Worm (Caenorhabditis elegans) whole organism, L1 larva: ENCODE measurements around the gene rab-14.

ENCODE experiments used
- F16B12.6 ChIP-seq: fragments of 150-350 bp; optimal IDR thresholded peaks from 2 replicates; lab custom pipeline; 2014; ENCODE audit warnings: missing biosample characterization, missing genetic modification characterization
- Y116A8C.19 ChIP-seq: sonication (generic microtip); optimal IDR thresholded peaks from 2 replicates; lab custom pipeline; 2016; ENCODE audit warnings: missing compliant biosample characterization, missing genetic modification characterization, borderline replicate concordance
- alr-1 ChIP-seq: fragments of 200-800 bp; sonication (Bioruptor generic); optimal IDR thresholded peaks from 2 replicates; lab custom pipeline; 2018; ENCODE audit warnings: borderline replicate concordance, mild to moderate bottlenecking, missing genetic modification characterization, missing compliant biosample characterization
- aly-2 ChIP-seq: fragments of 150-350 bp; optimal IDR thresholded peaks from 2 replicates; lab custom pipeline; 2014; ENCODE audit warnings: missing biosample characterization, missing genetic modification characterization
- blmp-1 ChIP-seq: fragments of 150-350 bp; optimal IDR thresholded peaks from 2 replicates; lab custom pipeline; 2014; ENCODE audit warnings: missing biosample characterization, missing genetic modification characterization
- ceh-82 ChIP-seq, 3 experiments: fragments of 150-350 bp in 1 of 3; sonication (generic microtip) in 2 of 3; optimal IDR thresholded peaks; 2 replicates each; lab custom pipeline; 2014 to 2017; ENCODE audit warnings: missing biosample characterization in 3 of 3, missing genetic modification characterization in 3 of 3
- dsc-1 ChIP-seq: sonication (generic microtip); optimal IDR thresholded peaks from 2 replicates; lab custom pipeline; 2016; ENCODE audit warnings: mild to moderate bottlenecking, missing genetic modification characterization, missing compliant biosample characterization
- efl-1 ChIP-seq, 4 experiments: fragments of 150-350 bp; optimal IDR thresholded peaks in 3 of 4; peaks in 1 of 4; 1 replicate in 1 of 4; 2 replicates in 3 of 4; lab custom pipeline; 2014; ENCODE audit warnings: missing biosample characterization in 2 of 4, missing genetic modification characterization in 2 of 4, missing genetic modification reagents in 2 of 4
- egl-13 ChIP-seq: sonication (generic microtip); optimal IDR thresholded peaks from 2 replicates; lab custom pipeline; 2016; ENCODE audit warnings: missing genotype, missing genetic modification reagents, missing genetic modification characterization, missing compliant biosample characterization
- fkh-10 ChIP-seq: sonication (generic microtip); optimal IDR thresholded peaks from 2 replicates; lab custom pipeline; 2017; ENCODE audit warnings: missing biosample characterization, missing genetic modification reagents, missing genetic modification characterization
- fkh-8 ChIP-seq: sonication (generic microtip); optimal IDR thresholded peaks from 2 replicates; lab custom pipeline; 2016; ENCODE audit warnings: mild to moderate bottlenecking, missing genetic modification characterization, missing compliant biosample characterization
- grh-1 ChIP-seq: fragments of 200-800 bp; sonication (Bioruptor generic); IDR thresholded peaks from 2 replicates; pipeline ENCODE4 v1.3.6; 2022; ENCODE audit warnings: missing genetic modification reagents, missing genetic modification characterization, missing compliant biosample characterization
- hpl-2 ChIP-seq: fragments of 150-350 bp; optimal IDR thresholded peaks from 2 replicates; lab custom pipeline; 2014; ENCODE audit warnings: missing biosample characterization, missing genetic modification reagents, missing genetic modification characterization
- jun-1 ChIP-seq: fragments of 150-350 bp; optimal IDR thresholded peaks from 2 replicates; lab custom pipeline; 2014; ENCODE audit warnings: missing biosample characterization, missing genetic modification reagents, missing genetic modification characterization
- lin-13 ChIP-seq: fragments of 150-350 bp; optimal IDR thresholded peaks from 2 replicates; lab custom pipeline; 2014; ENCODE audit warnings: missing biosample characterization, missing genetic modification reagents, missing genetic modification characterization
- lin-14 ChIP-seq: fragments of 200-800 bp; sonication (Bioruptor generic); optimal IDR thresholded peaks from 2 replicates; lab custom pipeline; 2018; ENCODE audit warnings: mild to moderate bottlenecking, missing genetic modification characterization, moderate library complexity, missing compliant biosample characterization
- lin-35 ChIP-seq, 2 experiments: fragments of 150-350 bp; optimal IDR thresholded peaks; 2 replicates each; lab custom pipeline; 2014; ENCODE audit warnings: missing biosample characterization in 2 of 2, missing genetic modification characterization in 2 of 2, missing genetic modification reagents in 2 of 2
- lir-3 ChIP-seq: sonication (generic microtip); optimal IDR thresholded peaks from 2 replicates; lab custom pipeline; 2016; ENCODE audit warnings: mild to moderate bottlenecking, missing genetic modification characterization, moderate library complexity, missing compliant biosample characterization; ENCODE audit not compliant: poor library complexity
- lsy-2 ChIP-seq, 2 experiments: fragments of 150-350 bp; optimal IDR thresholded peaks; 2 replicates each; lab custom pipeline; 2014; ENCODE audit warnings: missing biosample characterization in 2 of 2, missing genetic modification characterization in 2 of 2
- mdl-1 ChIP-seq, 2 experiments: fragments of 150-350 bp; optimal IDR thresholded peaks; 2 replicates each; lab custom pipeline; 2014 to 2017; ENCODE audit warnings: missing biosample characterization in 2 of 2, missing genetic modification characterization in 2 of 2, inconsistent platforms in 1 of 2
- mep-1 ChIP-seq: fragments of 150-350 bp; optimal IDR thresholded peaks from 2 replicates; lab custom pipeline; 2014; ENCODE audit warnings: missing biosample characterization, missing genetic modification characterization
- nhr-11 ChIP-seq: fragments of 150-350 bp; optimal IDR thresholded peaks from 2 replicates; lab custom pipeline; 2014; ENCODE audit warnings: missing biosample characterization, missing genetic modification characterization
- nhr-19 ChIP-seq: fragments of 200-800 bp; sonication (Bioruptor generic); conservative IDR thresholded peaks from 2 replicates; pipeline ENCODE4 v1.3.6; 2022; ENCODE audit warnings: missing genetic modification characterization, missing compliant biosample characterization
- nhr-20 ChIP-seq: sonication (generic microtip); optimal IDR thresholded peaks from 2 replicates; lab custom pipeline; 2016; ENCODE audit warnings: mild to moderate bottlenecking, missing genetic modification characterization, missing compliant biosample characterization
- nhr-237 ChIP-seq: fragments of 150-350 bp; optimal IDR thresholded peaks from 2 replicates; lab custom pipeline; 2014; ENCODE audit warnings: missing biosample characterization, missing genetic modification characterization
- nhr-47 ChIP-seq: sonication (generic microtip); optimal IDR thresholded peaks from 2 replicates; lab custom pipeline; 2016; ENCODE audit warnings: mild to moderate bottlenecking, missing genetic modification characterization, moderate library complexity, missing compliant biosample characterization
- nhr-71 ChIP-seq: sonication (generic microtip); optimal IDR thresholded peaks from 2 replicates; lab custom pipeline; 2016; ENCODE audit warnings: mild to moderate bottlenecking, missing genetic modification characterization, moderate library complexity, missing compliant biosample characterization
- nhr-77 ChIP-seq: fragments of 150-350 bp; optimal IDR thresholded peaks from 2 replicates; lab custom pipeline; 2014; ENCODE audit warnings: missing biosample characterization, missing genetic modification characterization
- nhr-90 ChIP-seq: sonication (generic microtip); optimal IDR thresholded peaks from 2 replicates; lab custom pipeline; 2016; ENCODE audit warnings: mild to moderate bottlenecking, missing genetic modification characterization, missing compliant biosample characterization; ENCODE audit not compliant: poor library complexity
- pag-3 ChIP-seq: sonication (generic microtip); optimal IDR thresholded peaks from 2 replicates; lab custom pipeline; 2017; ENCODE audit warnings: missing genetic modification characterization, mild to moderate bottlenecking, missing compliant biosample characterization, antibody characterized with exemption, borderline replicate concordance; ENCODE audit not compliant: insufficient read depth
- pax-3 ChIP-seq: fragments of 200-800 bp; sonication (Bioruptor generic); optimal IDR thresholded peaks from 2 replicates; lab custom pipeline; 2018; ENCODE audit warnings: mild to moderate bottlenecking, missing genetic modification characterization, moderate library complexity, missing compliant biosample characterization
- rnt-1 ChIP-seq: sonication (generic microtip); optimal IDR thresholded peaks from 2 replicates; lab custom pipeline; 2016; ENCODE audit warnings: mild to moderate bottlenecking, missing genetic modification characterization, moderate library complexity, missing compliant biosample characterization
- skn-1 ChIP-seq: fragments of 150-350 bp; optimal IDR thresholded peaks from 2 replicates; lab custom pipeline; 2014; ENCODE audit warnings: missing biosample characterization, missing genetic modification characterization
- snu-23 ChIP-seq: sonication (generic microtip); optimal IDR thresholded peaks from 2 replicates; lab custom pipeline; 2016; ENCODE audit warnings: missing genetic modification characterization, missing compliant biosample characterization
- sptf-1 ChIP-seq: fragments of 150-350 bp; optimal IDR thresholded peaks from 2 replicates; lab custom pipeline; 2014; ENCODE audit warnings: missing biosample characterization, missing genetic modification characterization
- swsn-7 ChIP-seq: sonication (generic microtip); optimal IDR thresholded peaks from 2 replicates; lab custom pipeline; 2016; ENCODE audit warnings: missing genetic modification characterization, missing compliant biosample characterization
- tbx-2 ChIP-seq: sonication (generic microtip); optimal IDR thresholded peaks from 2 replicates; lab custom pipeline; 2016; ENCODE audit warnings: missing genetic modification characterization, missing compliant biosample characterization
- tlp-1 ChIP-seq: fragments of 150-350 bp; optimal IDR thresholded peaks from 2 replicates; lab custom pipeline; 2014; ENCODE audit warnings: missing biosample characterization, missing genetic modification characterization
- unc-130 ChIP-seq: fragments of 150-350 bp; optimal IDR thresholded peaks from 2 replicates; lab custom pipeline; 2017; ENCODE audit warnings: missing biosample characterization, missing genetic modification characterization, inconsistent platforms
- unc-30 ChIP-seq: sonication (generic microtip); optimal IDR thresholded peaks from 2 replicates; lab custom pipeline; 2017; ENCODE audit warnings: missing biosample characterization, missing genetic modification characterization
- xbp-1 ChIP-seq: sonication (generic microtip); optimal IDR thresholded peaks from 2 replicates; lab custom pipeline; 2016; ENCODE audit warnings: missing genetic modification characterization, missing compliant biosample characterization
- zag-1 ChIP-seq: fragments of 150-350 bp; optimal IDR thresholded peaks from 2 replicates; lab custom pipeline; 2014; ENCODE audit warnings: missing biosample characterization, missing genetic modification characterization
- ztf-11 ChIP-seq, 2 experiments: sonication (generic microtip); optimal IDR thresholded peaks; 2 replicates each; lab custom pipeline; 2016 to 2017; ENCODE audit warnings: missing genetic modification characterization in 2 of 2, missing biosample characterization in 1 of 2, missing compliant biosample characterization in 1 of 2

rab-14 gene

DNA sequence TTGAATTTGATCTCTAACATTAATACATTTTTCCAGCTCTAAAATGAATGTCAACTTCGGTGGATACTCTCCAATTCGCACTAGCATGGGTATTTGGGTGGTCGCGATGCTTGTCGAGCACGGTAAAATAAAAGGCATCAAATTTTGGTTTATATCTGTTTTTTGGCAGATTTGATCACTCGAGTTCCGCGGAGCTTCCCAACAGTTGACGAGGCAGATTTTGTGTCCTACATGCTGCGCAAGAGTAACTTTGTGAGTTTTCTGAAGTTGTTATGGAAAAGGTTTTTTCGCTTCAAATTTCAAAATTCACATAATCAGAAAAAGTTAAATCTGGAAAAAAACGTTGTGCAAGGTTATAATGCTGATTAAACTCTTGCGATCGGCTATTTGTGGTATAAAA is 34.9 kb upstream of the rab-14 start (continued):
- TF ChIP-seq nhr-90 (tag; lab: Kevin White, UChicago) = no peak

DNA sequence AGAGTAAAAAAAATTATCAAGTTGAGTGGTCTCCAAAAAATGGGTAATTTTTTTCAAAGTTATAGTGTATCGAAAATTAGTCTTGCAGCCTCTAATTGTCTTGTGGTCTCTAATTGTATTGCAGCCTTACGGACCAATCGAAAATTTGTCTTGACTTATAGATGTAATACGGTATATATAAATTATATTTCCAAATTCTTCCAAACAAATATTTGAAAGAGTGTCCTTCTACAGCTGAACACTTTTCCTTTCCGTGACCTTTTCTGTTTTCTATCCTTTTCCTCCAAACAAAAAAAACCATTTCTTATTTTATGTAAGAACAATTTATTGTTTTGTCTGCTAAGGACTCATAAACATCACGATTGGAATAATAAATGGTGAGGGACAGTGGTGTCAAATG is 34.2 kb upstream of the rab-14 start, which contains the start of gene K09E9.7:
K09E9.7 (plus strand) TSS at position 301 of the 400 bp plus-strand sequence.
- no peak for TF ChIP-seq F16B12.6 (tag; lab: Kevin White, UChicago)
- TF ChIP-seq lin-13 (GFP tag; lab: Kevin White, UChicago) = no peak
- TF ChIP-seq swsn-7 (tag; lab: Kevin White, UChicago) = no peak

DNA sequence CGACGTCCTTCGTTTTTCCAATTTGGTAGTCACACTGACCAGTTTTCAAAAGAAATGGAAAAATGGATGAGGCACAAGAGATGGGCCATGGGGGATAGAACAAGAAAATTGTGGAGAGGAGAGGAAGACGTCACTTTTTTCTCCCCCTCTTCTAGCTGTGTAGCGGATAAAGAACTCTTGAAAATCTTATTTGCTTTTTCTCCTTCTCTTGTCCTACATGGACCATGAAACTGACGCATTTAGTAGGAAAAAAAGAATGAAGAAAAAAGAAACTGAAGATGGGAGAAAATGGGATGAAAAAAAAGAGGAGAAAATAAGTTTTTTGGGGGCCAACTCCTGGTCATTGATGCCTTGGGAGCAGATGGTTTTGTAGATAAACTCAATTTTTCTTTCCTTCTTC is 27.5 kb upstream of the rab-14 start:
- TF ChIP-seq ztf-11 (tag; optimal IDR thresholded peaks at IDR 0.05; lab: Kevin White, UChicago) (no peak), lsy-2 (tag; optimal IDR thresholded peaks at IDR 0.05; lab: Kevin White, UChicago) (peak in 1 of 2 experiments; percentile 34), ceh-82 (tag; optimal IDR thresholded peaks at IDR 0.05; lab: Kevin White, UChicago) (peak in 1 of 3 experiments; percentile 36), lin-14 (peak; percentile 87), jun-1 (tag; lab: Kevin White, UChicago) (no peak), unc-130 (no peak), tbx-2 (tag; lab: Kevin White, UChicago) (peak; percentile 40), snu-23 (GFP tag; lab: Kevin White, UChicago) (peak; percentile 9), efl-1 (optimal IDR thresholded peaks at IDR 0.05; lab: Kevin White, UChicago) (no peak), efl-1 (GFP tag; optimal IDR thresholded peaks at IDR 0.05 in 1 of 2; lab: Kevin White, UChicago) (peak in 1 of 2 experiments; percentile 56), lir-3 (tag; lab: Kevin White, UChicago) (peak; percentile 1), nhr-71 (tag; lab: Kevin White, UChicago) (peak; percentile 12), fkh-10 (GFP tag; lab: Kevin White, UChicago) (peak; percentile 81), tlp-1 (tag; lab: Kevin White, UChicago) (no peak), sptf-1 (tag; lab: Kevin White, UChicago) (no peak), pax-3 (no peak)

DNA sequence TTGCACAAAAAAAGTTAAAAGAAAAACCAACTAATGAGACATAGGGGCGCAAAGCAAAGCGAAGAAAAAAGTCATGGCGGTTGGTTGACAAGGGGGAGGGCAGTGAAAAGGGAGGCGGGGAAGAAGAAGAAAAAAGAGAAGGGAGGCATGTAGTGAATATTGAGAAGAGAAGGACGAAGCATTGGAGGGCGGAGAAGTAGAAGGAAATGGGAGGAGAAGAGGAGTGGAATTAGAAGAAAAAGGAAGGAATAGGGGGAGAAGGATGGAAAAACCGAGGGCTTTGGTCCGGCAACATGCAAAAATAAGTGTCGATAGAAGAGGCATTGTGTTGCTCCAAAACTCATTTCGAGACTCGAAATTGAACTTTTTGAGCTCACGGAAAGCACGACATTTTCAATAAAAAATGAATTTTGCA is 24.4 kb upstream of the rab-14 start:
- peak; percentile 7 for TF ChIP-seq xbp-1 (tag; lab: Kevin White, UChicago)
- no peak for TF ChIP-seq nhr-77
- peak; percentile 19 for TF ChIP-seq dsc-1 (tag; lab: Kevin White, UChicago)
- peak; percentile 65 for TF ChIP-seq nhr-71 (tag; lab: Kevin White, UChicago)
- TF ChIP-seq aly-2 (tag; lab: Kevin White, UChicago) = no peak
- peak; percentile 6 for TF ChIP-seq swsn-7 (tag; lab: Kevin White, UChicago)
- TF ChIP-seq nhr-47 (tag; lab: Kevin White, UChicago) = peak; percentile 24
- no peak for TF ChIP-seq alr-1 (tag; lab: Kevin White, UChicago)
- no peak; the same call in 1 of the 2 replicates for TF ChIP-seq nhr-19 (GFP tag; lab: Robert Waterston, UW)
- peak; percentile 7 for TF ChIP-seq tbx-2 (tag; lab: Kevin White, UChicago)
- peak; percentile 44 for TF ChIP-seq snu-23 (GFP tag; lab: Kevin White, UChicago)
- TF ChIP-seq Y116A8C.19 = no peak
- no peak for TF ChIP-seq zag-1 (tag; lab: Kevin White, UChicago)
- peak; percentile 2 to 25 for TF ChIP-seq lsy-2 (tag; optimal IDR thresholded peaks at IDR 0.05; lab: Kevin White, UChicago)
- peak; percentile 79 for TF ChIP-seq blmp-1 (tag; lab: Kevin White, UChicago)
- peak; percentile 1 to 15 for TF ChIP-seq efl-1 (optimal IDR thresholded peaks at IDR 0.05; lab: Kevin White, UChicago)
- no peak for TF ChIP-seq efl-1 (GFP tag; optimal IDR thresholded peaks at IDR 0.05 in 1 of 2; lab: Kevin White, UChicago)
- TF ChIP-seq nhr-20 (tag; lab: Kevin White, UChicago) = peak; percentile 23
- peak in 1 of 2 experiments; percentile 9 for TF ChIP-seq mdl-1 (tag; optimal IDR thresholded peaks at IDR 0.05; lab: Kevin White, UChicago)
- no peak for TF ChIP-seq unc-30 (tag; lab: Kevin White, UChicago)
- TF ChIP-seq nhr-237 = no peak
- no peak for TF ChIP-seq nhr-11 (tag; lab: Kevin White, UChicago)
- TF ChIP-seq rnt-1 (tag; lab: Kevin White, UChicago) = peak; percentile 43
- TF ChIP-seq fkh-10 (GFP tag; lab: Kevin White, UChicago) = peak; percentile 48
- no peak for TF ChIP-seq F16B12.6 (tag; lab: Kevin White, UChicago)
- no peak for TF ChIP-seq egl-13 (tag; lab: Kevin White, UChicago)
- TF ChIP-seq skn-1 (tag; lab: Kevin White, UChicago) = peak; percentile 12
- TF ChIP-seq lin-14 = peak; percentile 81
- TF ChIP-seq ztf-11 (tag; optimal IDR thresholded peaks at IDR 0.05; lab: Kevin White, UChicago) = no peak
- TF ChIP-seq mep-1 (tag; lab: Kevin White, UChicago) = peak; percentile 44
- TF ChIP-seq jun-1 (tag; lab: Kevin White, UChicago) = no peak
- peak in 2 of 3 experiments; percentile 45 to 69 for TF ChIP-seq ceh-82 (tag; optimal IDR thresholded peaks at IDR 0.05; lab: Kevin White, UChicago)
- TF ChIP-seq hpl-2 = no peak
- no peak for TF ChIP-seq pag-3
- no peak for TF ChIP-seq lin-13 (GFP tag; lab: Kevin White, UChicago)
- TF ChIP-seq lin-35 (GFP tag; optimal IDR thresholded peaks at IDR 0.05; lab: Kevin White, UChicago) = peak in 1 of 2 experiments; percentile 1
- TF ChIP-seq fkh-8 (tag; lab: Kevin White, UChicago) = peak; percentile 27
- TF ChIP-seq grh-1 (GFP tag; lab: Robert Waterston, UW) = no peak
